Worm (Caenorhabditis elegans): ENCODE results near the gene pri-1.
A peak's percentile ranks its signal among the peaks of the same experiment; 100 is the strongest.

pri-1 gene

DNA sequence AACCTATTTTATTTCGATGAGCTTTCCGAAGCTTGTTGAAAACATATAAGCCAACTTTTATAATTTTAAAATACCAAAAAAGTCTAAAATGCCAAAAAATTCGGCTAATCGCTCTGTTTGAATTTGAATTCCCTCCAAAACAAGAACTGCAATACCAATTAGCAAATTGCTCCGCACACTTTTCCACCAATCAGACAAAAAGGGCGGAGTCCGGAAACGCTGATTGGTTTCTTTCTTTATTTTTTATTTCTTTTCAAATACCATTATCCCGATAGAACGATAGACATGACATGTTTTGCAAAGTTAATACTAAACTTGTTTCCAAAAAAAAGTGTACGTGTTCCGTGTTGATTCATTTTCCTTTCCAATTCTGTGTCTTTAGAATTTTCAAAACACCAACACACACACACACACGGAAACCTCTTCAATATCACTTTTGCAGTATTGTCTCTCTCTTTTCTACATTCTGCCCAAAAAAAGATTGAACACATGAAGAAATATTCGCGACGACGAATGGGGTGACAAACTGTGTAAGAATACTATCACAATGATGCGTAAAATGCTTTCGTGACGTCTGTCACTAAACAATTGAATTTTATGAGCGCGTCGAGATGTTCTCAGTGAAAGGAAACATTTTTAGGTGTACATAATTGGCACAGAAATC, 3.6 kb upstream of the pri-1 start:
- no peak for TF ChIP-seq hrde-1 (tag; optimal IDR thresholded peaks at IDR 0.05; ENCODE audit: borderline replicate concordance)
- no peak for TF ChIP-seq ceh-79 (tag; optimal IDR thresholded peaks at IDR 0.05)
- no peak for TF ChIP-seq mcd-1 (GFP tag; IDR thresholded peaks at IDR 0.05)
- TF ChIP-seq nfya-2 (GFP tag; IDR thresholded peaks at IDR 0.05) = no peak
- no peak for TF ChIP-seq C06A6.2 (GFP tag; conservative IDR thresholded peaks at IDR 0.05)
- peak; percentile 3 for TF ChIP-seq ceh-27 (GFP tag; optimal IDR thresholded peaks at IDR 0.05)
- peak; percentile 75; the same call in 1 of the 2 replicates for TF ChIP-seq nfyb-1 (GFP tag; IDR thresholded peaks at IDR 0.05)

ce11 chrIII:9616933-9617332, 2.9 kb upstream of the pri-1 start:
- no peak for TF ChIP-seq nhr-179 (tag; optimal IDR thresholded peaks at IDR 0.05)
- no peak for TF ChIP-seq gei-17 (GFP tag; optimal IDR thresholded peaks at IDR 0.05)
- peak; percentile 72; the same call in 1 of the 2 replicates for TF ChIP-seq F39B2.1 (GFP tag; IDR thresholded peaks at IDR 0.05)
- TF ChIP-seq let-526 (GFP tag; IDR thresholded peaks at IDR 0.05) = no peak
- TF ChIP-seq hlh-26 (GFP tag; conservative IDR thresholded peaks at IDR 0.05) = no peak
- peak; percentile 99 for TF ChIP-seq efl-1 (GFP tag; optimal IDR thresholded peaks at IDR 0.05)
- peak; percentile 83 for TF ChIP-seq snpc-1.1 (tag; optimal IDR thresholded peaks at IDR 0.05; ENCODE audit: insufficient read depth)
- TF ChIP-seq ztf-26 (tag; optimal IDR thresholded peaks at IDR 0.05) = no peak
- peak; percentile 97 for TF ChIP-seq madf-3 (GFP tag; IDR thresholded peaks at IDR 0.05)
- TF ChIP-seq pha-4 (tag; optimal IDR thresholded peaks at IDR 0.05) = no peak
- peak; percentile 97 for TF ChIP-seq B0336.3 (GFP tag; IDR thresholded peaks at IDR 0.05)
- peak; percentile 99 for TF ChIP-seq Y95B8A.8 (GFP tag; IDR thresholded peaks at IDR 0.05)
- TF ChIP-seq unc-62 (GFP tag; optimal IDR thresholded peaks at IDR 0.05) = no peak
- TF ChIP-seq F22D6.2 (tag; optimal IDR thresholded peaks at IDR 0.05) = no peak
- no peak for TF ChIP-seq dpff-1 (tag; optimal IDR thresholded peaks at IDR 0.05)
- no peak for TF ChIP-seq F57A8.1 (GFP tag; optimal IDR thresholded peaks at IDR 0.05)
- no peak for TF ChIP-seq C06A6.2 (GFP tag; conservative IDR thresholded peaks at IDR 0.05)
- no peak for TF ChIP-seq nhr-27 (tag; optimal IDR thresholded peaks at IDR 0.05)
- TF ChIP-seq ztf-3 (GFP tag; optimal IDR thresholded peaks at IDR 0.05) = no peak
- TF ChIP-seq hrde-1 (tag; optimal IDR thresholded peaks at IDR 0.05; ENCODE audit: borderline replicate concordance) = peak; percentile 91
- TF ChIP-seq mcd-1 (GFP tag; IDR thresholded peaks at IDR 0.05) = peak; percentile 95
- TF ChIP-seq madf-10 (tag; optimal IDR thresholded peaks at IDR 0.05) = no peak
- TF ChIP-seq nhr-90 (tag; optimal IDR thresholded peaks at IDR 0.05) = no peak
- TF ChIP-seq F23B12.7 (tag; optimal IDR thresholded peaks at IDR 0.05; ENCODE audit: insufficient read depth) = peak; percentile 42
- TF ChIP-seq mel-28 (tag; optimal IDR thresholded peaks at IDR 0.05; ENCODE audit: borderline replicate concordance) = no peak
- TF ChIP-seq lir-1 (GFP tag; conservative IDR thresholded peaks at IDR 0.05) = peak; percentile 93
- TF ChIP-seq hmg-20 (GFP tag; IDR thresholded peaks at IDR 0.05) = peak; percentile 86
- TF ChIP-seq T07F8.4 (tag; optimal IDR thresholded peaks at IDR 0.05) = no peak
- TF ChIP-seq attf-5 (GFP tag; optimal IDR thresholded peaks at IDR 0.05) = no peak
- TF ChIP-seq B0261.1 (tag; optimal IDR thresholded peaks at IDR 0.05) = no peak
- TF ChIP-seq unc-130 (GFP tag; optimal IDR thresholded peaks at IDR 0.05) = peak; percentile 95
- 0 out of 2 replicates have a peak, but pooled peaks have one; percentile 49 for TF ChIP-seq egl-18 (GFP tag; IDR thresholded peaks at IDR 0.05)
- TF ChIP-seq ceh-91 (GFP tag; IDR thresholded peaks at IDR 0.05) = peak; percentile 100
- no peak for TF ChIP-seq sdz-38 (tag; optimal IDR thresholded peaks at IDR 0.05)
- TF ChIP-seq Y56A3A.18 (GFP tag; IDR thresholded peaks at IDR 0.05) = 0 out of 2 replicates have a peak, but pooled peaks have one; percentile 45
- no peak for TF ChIP-seq lag-1 (GFP tag; IDR thresholded peaks at IDR 0.05)
- no peak for TF ChIP-seq ztf-22 (GFP tag; optimal IDR thresholded peaks at IDR 0.05)
- TF ChIP-seq hlh-12 (tag; optimal IDR thresholded peaks at IDR 0.05) = no peak
- peak; percentile 68; the same call in 1 of the 2 replicates for TF ChIP-seq aptf-2 (GFP tag; conservative IDR thresholded peaks at IDR 0.05)
- TF ChIP-seq fkh-3 (tag; optimal IDR thresholded peaks at IDR 0.05) = no peak
- TF ChIP-seq ztf-25 (GFP tag; IDR thresholded peaks at IDR 0.05) = no peak
- TF ChIP-seq hmg-1.2 (GFP tag; IDR thresholded peaks at IDR 0.05) = peak; percentile 85

All from whole organism, young adult.